Fruit fly (Drosophila melanogaster) whole organism, embryonic: ENCODE measurements around the gene Rpt5.

Experiments
- Abd-B ChIP-seq: fragments of 200-800 bp; sonication (Bioruptor generic); optimal IDR thresholded peaks from 2 replicates; lab custom pipeline; 2018; ENCODE audit warnings: missing biosample characterization, mild to moderate bottlenecking, missing genetic modification characterization, moderate library complexity
- Blimp-1 ChIP-seq: fragments of 200-800 bp; sonication (Bioruptor generic); optimal IDR thresholded peaks from 3 replicates; lab custom pipeline; 2018; ENCODE audit warnings: missing biosample characterization, missing genetic modification characterization, mild to moderate bottlenecking, moderate library complexity, missing genetic modification reagents
- CG10147 ChIP-seq: fragments of 200-800 bp; sonication (Bioruptor generic); optimal IDR thresholded peaks from 2 replicates; lab custom pipeline; 2019; ENCODE audit warnings: missing biosample characterization, mild to moderate bottlenecking, missing genetic modification characterization, moderate library complexity
- CG12155 ChIP-seq: fragments of 200-800 bp; sonication (Bioruptor generic); optimal IDR thresholded peaks from 3 replicates; lab custom pipeline; 2016; ENCODE audit warnings: missing biosample characterization, missing genetic modification characterization
- CG13287 ChIP-seq: fragments of 200-800 bp; sonication (Bioruptor generic); IDR thresholded peaks from 2 replicates; pipeline ENCODE4 v1.3.6; 2022; ENCODE audit warnings: missing biosample characterization, missing genetic modification characterization; ENCODE audit not compliant: partially characterized antibody
- CG13624 ChIP-seq: fragments of 200-800 bp; sonication (Bioruptor generic); optimal IDR thresholded peaks from 2 replicates; lab custom pipeline; 2016; ENCODE audit warnings: missing biosample characterization, missing genetic modification characterization
- CG14014 ChIP-seq: fragments of 200-800 bp; sonication (Bioruptor generic); IDR thresholded peaks from 2 replicates; pipeline ENCODE4 v1.3.6; 2022; ENCODE audit warnings: missing biosample characterization, missing genetic modification characterization
- CG14710 ChIP-seq: fragments of 200-800 bp; sonication (Bioruptor generic); optimal IDR thresholded peaks from 3 replicates; lab custom pipeline; 2019; ENCODE audit warnings: missing biosample characterization, mild to moderate bottlenecking, missing genetic modification characterization, moderate library complexity
- CG14965 ChIP-seq: fragments of 200-800 bp; sonication (Bioruptor generic); optimal IDR thresholded peaks from 2 replicates; lab custom pipeline; 2016; ENCODE audit warnings: missing biosample characterization, missing genetic modification characterization, borderline replicate concordance
- CG15073 ChIP-seq: fragments of 200-800 bp; sonication (Bioruptor generic); optimal IDR thresholded peaks from 2 replicates; lab custom pipeline; 2016; ENCODE audit warnings: missing biosample characterization, missing genetic modification characterization
- CG17328 ChIP-seq: fragments of 200-800 bp; sonication (Bioruptor generic); IDR thresholded peaks from 2 replicates; pipeline ENCODE4 v1.3.6; 2022; ENCODE audit warnings: missing biosample characterization, missing genetic modification characterization
- CG17802 ChIP-seq: fragments of 200-800 bp; sonication (Bioruptor generic); optimal IDR thresholded peaks from 2 replicates; lab custom pipeline; 2018; ENCODE audit warnings: missing biosample characterization, mild to moderate bottlenecking, missing genetic modification characterization, moderate library complexity
- CG4404 ChIP-seq: fragments of 200-800 bp; sonication (Bioruptor generic); IDR thresholded peaks from 2 replicates; pipeline ENCODE4 v1.3.6; 2022; ENCODE audit warnings: missing biosample characterization, missing genetic modification characterization
- CG7745 ChIP-seq: fragments of 200-800 bp; sonication (Bioruptor generic); optimal IDR thresholded peaks from 2 replicates; lab custom pipeline; 2018; ENCODE audit warnings: missing biosample characterization, mild to moderate bottlenecking, missing genetic modification characterization, moderate library complexity
- CTCF ChIP-seq: fragments of 200-800 bp; sonication (Bioruptor generic); optimal IDR thresholded peaks from 2 replicates; lab custom pipeline; 2017; ENCODE audit warnings: missing biosample characterization, mild to moderate bottlenecking, missing genetic modification characterization, moderate library complexity
- CrebB ChIP-seq: fragments of 200-800 bp; sonication (Bioruptor generic); optimal IDR thresholded peaks from 3 replicates; lab custom pipeline; 2018; ENCODE audit warnings: missing biosample characterization, mild to moderate bottlenecking, missing genetic modification characterization
- Dad ChIP-seq: fragments of 200-800 bp; sonication (Bioruptor generic); optimal IDR thresholded peaks from 3 replicates; lab custom pipeline; 2016; ENCODE audit warnings: missing biosample characterization, missing genetic modification characterization
- Dll ChIP-seq: fragments of 200-800 bp; sonication (Bioruptor generic); IDR thresholded peaks from 4 replicates; pipeline ENCODE4 v1.3.6; 2022; ENCODE audit warnings: missing biosample characterization, missing genetic modification characterization; ENCODE audit not compliant: partially characterized antibody
- Fer3 ChIP-seq: fragments of 200-800 bp; sonication (Bioruptor generic); optimal IDR thresholded peaks from 2 replicates; lab custom pipeline; 2018; ENCODE audit warnings: missing biosample characterization, mild to moderate bottlenecking, missing genetic modification characterization, moderate library complexity
- MESR4 ChIP-seq: fragments of 200-800 bp; sonication (Bioruptor generic); optimal IDR thresholded peaks from 2 replicates; lab custom pipeline; 2018; ENCODE audit warnings: missing biosample characterization, mild to moderate bottlenecking, missing genetic modification characterization, moderate library complexity
- Med ChIP-seq: fragments of 200-800 bp; sonication (Bioruptor generic); peaks from one replicate; lab custom pipeline; 2016; ENCODE audit warnings: missing biosample characterization, missing genetic modification characterization, mild to moderate bottlenecking, inconsistent platforms, moderate library complexity
- Myb ChIP-seq: fragments of 200-800 bp; sonication (Bioruptor generic); optimal IDR thresholded peaks from 2 replicates; lab custom pipeline; 2016; ENCODE audit warnings: missing biosample characterization, missing genetic modification characterization
- NFAT ChIP-seq: fragments of 200-800 bp; sonication (Bioruptor generic); IDR thresholded peaks from 2 replicates; pipeline ENCODE4 v1.3.6; 2022; ENCODE audit warnings: missing biosample characterization, missing genetic modification characterization
- PHDP ChIP-seq: fragments of 200-800 bp; sonication (Bioruptor generic); optimal IDR thresholded peaks from 3 replicates; lab custom pipeline; 2018; ENCODE audit warnings: missing biosample characterization, mild to moderate bottlenecking, missing genetic modification characterization, moderate library complexity
- Rfx ChIP-seq: fragments of 200-800 bp; sonication (Bioruptor generic); IDR thresholded peaks from 2 replicates; pipeline ENCODE4 v1.3.6; 2022; ENCODE audit warnings: missing biosample characterization, missing genetic modification characterization
- Spps ChIP-seq: fragments of 200-800 bp; sonication (Bioruptor generic); optimal IDR thresholded peaks from 2 replicates; lab custom pipeline; 2018; ENCODE audit warnings: missing biosample characterization, mild to moderate bottlenecking, missing genetic modification characterization
- amos ChIP-seq: fragments of 200-800 bp; sonication (Bioruptor generic); IDR thresholded peaks from 2 replicates; pipeline ENCODE4 v1.3.6; 2022; ENCODE audit warnings: missing biosample characterization, missing genetic modification characterization; ENCODE audit not compliant: partially characterized antibody
- bcd ChIP-seq: fragments of 200-800 bp; sonication (Bioruptor generic); optimal IDR thresholded peaks from 2 replicates; lab custom pipeline; 2017; ENCODE audit warnings: missing biosample characterization, mild to moderate bottlenecking, missing genetic modification characterization
- bigmax ChIP-seq: fragments of 200-800 bp; sonication (Bioruptor generic); optimal IDR thresholded peaks from 2 replicates; lab custom pipeline; 2018; ENCODE audit warnings: missing biosample characterization, mild to moderate bottlenecking, missing genetic modification characterization
- cg ChIP-seq: fragments of 200-800 bp; sonication (Bioruptor generic); optimal IDR thresholded peaks from 3 replicates; lab custom pipeline; 2019; ENCODE audit warnings: missing biosample characterization, mild to moderate bottlenecking, missing genetic modification characterization, moderate library complexity
- gcm ChIP-seq: fragments of 200-800 bp; sonication (Bioruptor generic); optimal IDR thresholded peaks from 2 replicates; lab custom pipeline; 2019; ENCODE audit warnings: missing biosample characterization, mild to moderate bottlenecking, missing genetic modification characterization, moderate library complexity
- ken ChIP-seq: fragments of 200-800 bp; sonication (Bioruptor generic); IDR thresholded peaks from 3 replicates; pipeline ENCODE4 v1.3.6; 2022; ENCODE audit warnings: missing biosample characterization, missing genetic modification characterization
- lov ChIP-seq, 2 experiments: fragments of 200-800 bp in 1 of 2; fragments of >200 bp in 1 of 2; sonication (Bioruptor generic) in 1 of 2; IDR thresholded peaks in 1 of 2; optimal IDR thresholded peaks in 1 of 2; 2 replicates in 1 of 2; 3 replicates in 1 of 2; pipeline versions ENCODE4 v1.3.6 to Lab custom; 2017 to 2022; ENCODE audit warnings: missing biosample characterization in 1 of 2, missing genetic modification characterization in 1 of 2
- maf-S ChIP-seq: fragments of 200-800 bp; sonication (Bioruptor generic); optimal IDR thresholded peaks from 2 replicates; lab custom pipeline; 2016; ENCODE audit warnings: missing biosample characterization, missing genetic modification characterization
- nmo ChIP-seq: fragments of 200-800 bp; sonication (Bioruptor generic); optimal IDR thresholded peaks from 2 replicates; lab custom pipeline; 2018; ENCODE audit warnings: missing biosample characterization, mild to moderate bottlenecking, missing genetic modification characterization, moderate library complexity
- org-1 ChIP-seq: fragments of 200-800 bp; sonication (Bioruptor generic); optimal IDR thresholded peaks from 2 replicates; lab custom pipeline; 2017; ENCODE audit warnings: missing biosample characterization, missing genetic modification characterization
- pan ChIP-seq, 4 experiments: fragments of >200 bp in 3 of 4; fragments of 200-800 bp in 1 of 4; sonication (Bioruptor generic) in 1 of 4; optimal IDR thresholded peaks in 3 of 4; IDR thresholded peaks in 1 of 4; 2 replicates each; pipeline versions ENCODE4 v1.3.6 to Lab custom; 2017 to 2022; ENCODE audit warnings: missing biosample characterization in 2 of 4, missing genetic modification characterization in 2 of 4, mixed read lengths in 1 of 4
- pita ChIP-seq: fragments of 200-800 bp; sonication (Bioruptor generic); optimal IDR thresholded peaks from 2 replicates; lab custom pipeline; 2017; ENCODE audit warnings: missing biosample characterization, mild to moderate bottlenecking, missing genetic modification characterization
- sd ChIP-seq: fragments of 200-800 bp; sonication (Bioruptor generic); optimal IDR thresholded peaks from 3 replicates; lab custom pipeline; 2018; ENCODE audit warnings: missing biosample characterization, mild to moderate bottlenecking, missing genetic modification characterization, moderate library complexity
- sima ChIP-seq: fragments of 200-800 bp; sonication (Bioruptor generic); optimal IDR thresholded peaks from 2 replicates; lab custom pipeline; 2016; ENCODE audit warnings: missing biosample characterization, missing genetic modification characterization
- zf30C ChIP-seq: fragments of 200-800 bp; sonication (Bioruptor generic); optimal IDR thresholded peaks from 3 replicates; lab custom pipeline; 2018; ENCODE audit warnings: missing biosample characterization, mild to moderate bottlenecking, missing genetic modification characterization

The Rpt5 gene

DNA sequence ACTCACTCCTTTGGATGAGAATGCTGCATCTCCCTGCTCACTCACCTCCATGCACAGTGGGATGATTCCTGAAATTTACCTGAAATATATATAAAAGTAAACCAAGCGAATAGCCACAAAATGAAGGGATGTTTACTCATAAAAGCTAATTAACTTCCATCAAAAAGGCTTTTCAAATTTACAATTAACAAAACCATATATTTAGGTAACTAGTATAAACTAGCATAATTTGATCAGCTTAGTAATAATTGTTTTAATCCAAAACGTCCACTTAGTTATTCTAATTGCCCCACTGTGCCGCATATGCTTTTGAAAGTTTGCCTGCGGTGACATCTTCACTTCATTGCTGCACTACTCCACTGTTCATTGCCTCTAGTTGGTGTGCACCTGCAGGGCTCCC lies 31.3 kb downstream of the Rpt5 start (continued):
- TF ChIP-seq CG13624 (GFP tag; lab: Kevin White, UChicago) (no peak), amos (GFP tag; lab: Robert Waterston, UW) (no peak), NFAT (GFP tag; lab: Robert Waterston, UW) (no peak), gcm (GFP tag; lab: Kevin White, UChicago) (peak; percentile 66), CG12155 (GFP tag; lab: Kevin White, UChicago) (peak; percentile 37), Abd-B (GFP tag; lab: Kevin White, UChicago) (peak; percentile 69), pan (optimal IDR thresholded peaks at IDR 0.05; lab: Kevin White, UChicago) (no peak), pan (GFP tag; optimal IDR thresholded peaks at IDR 0.05 in 1 of 2, IDR thresholded peaks at IDR 0.05 in 1 of 2) (peak in 1 of 2 experiments; percentile 63), CG17802 (peak; percentile 43), MESR4 (GFP tag; lab: Kevin White, UChicago) (no peak), CG4404 (GFP tag; lab: Robert Waterston, UW) (peak; percentile 51), CG13287 (no peak), CG15073 (GFP tag; lab: Kevin White, UChicago) (no peak), bigmax (GFP tag; lab: Kevin White, UChicago) (no peak), Spps (tag; lab: Kevin White, UChicago) (peak; percentile 83), CG10147 (peak; percentile 20), lov (optimal IDR thresholded peaks at IDR 0.05; lab: Kevin White, UChicago) (no peak), lov (GFP tag; IDR thresholded peaks at IDR 0.05; lab: Robert Waterston, UW) (no peak), CG7745 (tag; lab: Kevin White, UChicago) (no peak), nmo (peak; percentile 93), Rfx (GFP tag; lab: Robert Waterston, UW) (no peak), pita (GFP tag; lab: Kevin White, UChicago) (no peak), ken (GFP tag; lab: Robert Waterston, UW) (peak; percentile 48; the same call in 1 of the 3 replicates), zf30C (GFP tag; lab: Kevin White, UChicago) (no peak), Dll (GFP tag; lab: Robert Waterston, UW) (no peak), maf-S (GFP tag; lab: Kevin White, UChicago) (no peak), org-1 (peak; percentile 63), CTCF (GFP tag; lab: Kevin White, UChicago) (peak; percentile 24), Myb (peak; percentile 9), CG14965 (GFP tag; lab: Kevin White, UChicago) (no peak), sd (tag; lab: Kevin White, UChicago) (no peak), PHDP (tag; lab: Kevin White, UChicago) (peak; percentile 83), Fer3 (tag; lab: Kevin White, UChicago) (peak; percentile 54), Dad (GFP tag; lab: Kevin White, UChicago) (peak; percentile 8), CG14014 (GFP tag; lab: Robert Waterston, UW) (peak; percentile 36; the same call in 1 of the 2 replicates), CG14710 (tag; lab: Kevin White, UChicago) (peak; percentile 90), CrebB (tag; lab: Kevin White, UChicago) (no peak), sima (GFP tag; lab: Kevin White, UChicago) (no peak), bcd (GFP tag; lab: Kevin White, UChicago) (peak; percentile 67), Blimp-1 (GFP tag; lab: Kevin White, UChicago) (peak; percentile 89), cg (GFP tag; lab: Kevin White, UChicago) (no peak), Med (GFP tag; lab: Kevin White, UChicago) (peak; percentile 89), CG17328 (GFP tag; lab: Robert Waterston, UW) (peak; percentile 67)
- TF ChIP-seq, all 482 proteins: peak for 300
